Fruit fly (Drosophila melanogaster): ENCODE data around the gene Cap-D3.

The Cap-D3 gene

DNA sequence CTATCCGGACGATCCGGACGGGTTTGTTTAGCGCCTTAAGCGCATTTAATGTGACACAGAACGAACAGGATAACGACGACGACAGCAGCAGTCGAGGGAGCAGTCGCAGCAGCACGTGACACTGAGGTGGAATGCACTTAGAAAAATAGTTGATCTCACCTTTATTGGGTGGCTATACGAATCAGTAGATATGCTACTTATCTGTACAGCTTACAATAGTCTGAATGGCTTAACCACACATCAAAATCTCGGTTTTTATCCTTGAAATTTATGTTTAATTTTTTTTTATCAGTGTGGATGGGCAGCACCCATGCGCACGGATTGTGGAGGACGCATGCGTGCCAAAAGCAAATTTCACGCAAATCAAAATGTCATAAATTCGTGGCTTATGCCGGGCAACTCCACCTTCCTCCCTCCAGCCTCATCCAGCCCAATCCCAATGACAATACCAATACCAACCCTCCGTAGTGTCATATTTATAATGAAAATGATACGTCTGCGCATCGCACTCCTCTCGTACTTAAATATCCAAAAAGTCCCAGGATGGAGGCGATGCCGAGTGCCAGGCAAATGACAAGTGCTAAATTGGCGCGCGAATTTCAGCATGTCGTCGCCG, 17.8 kb upstream of the Cap-D3 start (continued):
- TF ChIP-seq CG10669 (GFP tag; optimal IDR thresholded peaks at IDR 0.05): peak; percentile 28
- peak; percentile 39 for TF ChIP-seq Ets96B (tag; optimal IDR thresholded peaks at IDR 0.05)
- TF ChIP-seq CG6808 (GFP tag; optimal IDR thresholded peaks at IDR 0.05): peak; percentile 25
- no peak for TF ChIP-seq Sox102F (GFP tag; optimal IDR thresholded peaks at IDR 0.05)
- peak; percentile 66 for TF ChIP-seq Eip75B (GFP tag; optimal IDR thresholded peaks at IDR 0.05)
- TF ChIP-seq Sox14 (GFP tag; optimal IDR thresholded peaks at IDR 0.05): no peak
- no peak for TF ChIP-seq CG9139 (GFP tag; optimal IDR thresholded peaks at IDR 0.05)
- no peak for TF ChIP-seq Sox15 (GFP tag; optimal IDR thresholded peaks at IDR 0.05)
- no peak for TF ChIP-seq CG8319 (GFP tag; optimal IDR thresholded peaks at IDR 0.05)
- peak; percentile 47; the same call in 1 of the 3 replicates for TF ChIP-seq CG6163 (GFP tag; IDR thresholded peaks at IDR 0.05)
- no peak for TF ChIP-seq pdm3 (GFP tag; optimal IDR thresholded peaks at IDR 0.05)
- no peak for TF ChIP-seq CG32006 (GFP tag; optimal IDR thresholded peaks at IDR 0.05)
- TF ChIP-seq CG15336 (GFP tag; IDR thresholded peaks at IDR 0.05): no peak
- no peak for TF ChIP-seq CG6276 (GFP tag; optimal IDR thresholded peaks at IDR 0.05)
- TF ChIP-seq CG8632 (GFP tag; optimal IDR thresholded peaks at IDR 0.05): no peak
- TF ChIP-seq CG10631 (GFP tag; optimal IDR thresholded peaks at IDR 0.05): no peak
- peak; percentile 7 for TF ChIP-seq CG7368 (GFP tag; optimal IDR thresholded peaks at IDR 0.05)
- no peak for TF ChIP-seq CG8119 (GFP tag; IDR thresholded peaks at IDR 0.05)
- TF ChIP-seq fkh (GFP tag; optimal IDR thresholded peaks at IDR 0.05): no peak
- TF ChIP-seq ss (GFP tag; optimal IDR thresholded peaks at IDR 0.05): no peak
- TF ChIP-seq Hr4 (GFP tag; optimal IDR thresholded peaks at IDR 0.05): no peak

DNA sequence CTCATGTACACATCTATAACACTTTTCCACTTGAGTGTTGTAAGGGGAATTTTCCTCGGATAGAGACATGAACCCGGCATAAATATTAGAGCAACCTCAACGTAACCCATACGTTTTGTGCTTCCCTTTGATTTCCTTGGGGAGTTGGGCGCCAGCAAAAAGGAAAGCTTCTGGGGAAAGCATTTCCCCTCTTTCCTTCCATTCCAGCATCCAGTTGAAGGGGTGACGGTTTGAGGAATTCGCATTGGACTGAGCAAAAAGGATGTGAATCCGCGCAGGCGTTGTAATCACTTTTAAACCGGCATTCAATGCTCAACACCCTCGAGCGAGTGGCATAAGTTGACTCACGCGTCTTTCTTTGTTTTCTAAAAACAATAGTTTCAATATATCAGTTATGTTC, 10.8 kb upstream of the Cap-D3 start:
- TF ChIP-seq CG8119 (GFP tag; IDR thresholded peaks at IDR 0.05) (no peak), esn (GFP tag; optimal IDR thresholded peaks at IDR 0.05) (no peak), Hr4 (GFP tag; optimal IDR thresholded peaks at IDR 0.05) (no peak), CG11294 (GFP tag; IDR thresholded peaks at IDR 0.05) (no peak), CG6854 (GFP tag; optimal IDR thresholded peaks at IDR 0.05) (no peak), CG6808 (GFP tag; optimal IDR thresholded peaks at IDR 0.05) (no peak), CG4318 (GFP tag; optimal IDR thresholded peaks at IDR 0.05) (no peak), CG34406 (GFP tag; optimal IDR thresholded peaks at IDR 0.05) (no peak)

DNA sequence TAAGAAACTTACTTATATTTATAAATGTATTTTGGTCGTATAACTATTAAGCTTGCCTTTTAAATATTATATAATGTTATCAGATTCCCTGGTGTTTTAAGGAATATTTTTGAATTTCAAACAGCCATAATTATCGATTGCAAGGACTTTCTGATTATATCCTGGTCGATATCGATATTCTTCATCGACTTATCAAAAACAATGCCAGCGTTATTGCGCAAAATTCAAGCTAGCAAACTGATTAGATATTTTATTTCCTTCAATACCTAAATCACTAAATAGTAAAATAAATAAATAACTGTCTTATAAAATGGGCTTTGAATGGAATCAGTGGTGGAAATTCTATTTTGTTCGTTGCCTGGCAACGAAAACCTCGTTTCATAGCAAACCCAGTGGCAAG, 8.3 kb upstream of the Cap-D3 start, which contains the start of gene CG14020:
CG14020 (plus strand) TSS at position 345 of the 400 bp plus-strand sequence.
- no peak for TF ChIP-seq CG8119 (GFP tag; IDR thresholded peaks at IDR 0.05)
- TF ChIP-seq CG1621 (tag; optimal IDR thresholded peaks at IDR 0.05): no peak
- no peak for TF ChIP-seq CG4318 (GFP tag; optimal IDR thresholded peaks at IDR 0.05)
- TF ChIP-seq Sox15 (GFP tag; optimal IDR thresholded peaks at IDR 0.05): no peak
- no peak for TF ChIP-seq CG6854 (GFP tag; optimal IDR thresholded peaks at IDR 0.05)
- TF ChIP-seq esn (GFP tag; optimal IDR thresholded peaks at IDR 0.05): no peak
- TF ChIP-seq CG11294 (GFP tag; IDR thresholded peaks at IDR 0.05): no peak

DNA sequence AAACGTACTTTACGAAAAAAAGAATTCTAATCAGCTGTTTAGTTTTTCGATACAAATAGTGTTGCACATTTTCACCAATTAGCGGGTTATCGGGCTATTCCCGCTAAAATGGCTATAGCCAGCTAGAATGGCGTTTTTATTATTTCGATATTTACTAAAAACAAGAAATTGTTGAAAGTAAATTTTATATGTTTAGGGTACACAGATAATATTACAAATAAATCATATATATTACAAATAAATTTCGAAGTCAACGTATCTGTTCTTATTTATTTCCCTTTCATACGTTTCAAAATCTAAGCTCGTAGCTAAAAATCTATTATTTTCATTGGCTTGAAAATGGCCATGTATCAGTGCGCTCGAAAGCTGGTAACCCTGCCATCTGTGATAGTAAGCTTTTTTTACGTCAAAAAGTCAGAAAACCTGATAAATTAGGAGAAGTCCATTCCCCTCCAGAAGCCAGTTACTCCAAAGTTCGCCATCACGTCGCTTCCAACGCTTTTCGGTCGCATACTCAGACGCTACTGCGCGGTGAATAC, 5.8 kb upstream of the Cap-D3 start, which contains the start of the genes CG7382 and cl:
CG7382 (minus strand) TSS at position 51 of the 539 bp plus-strand sequence.
cl (plus strand) TSS at position 290 of the 539 bp plus-strand sequence.
- TF ChIP-seq CG32006 (GFP tag; optimal IDR thresholded peaks at IDR 0.05): peak; percentile 44
- TF ChIP-seq Gug (GFP tag; IDR thresholded peaks at IDR 0.05): no peak
- peak; percentile 25 for TF ChIP-seq Eip75B (GFP tag; optimal IDR thresholded peaks at IDR 0.05)
- no peak for TF ChIP-seq CG3919 (GFP tag; optimal IDR thresholded peaks at IDR 0.05)
- TF ChIP-seq spab (GFP tag; optimal IDR thresholded peaks at IDR 0.05): no peak
- no peak for TF ChIP-seq fkh (GFP tag; optimal IDR thresholded peaks at IDR 0.05)
- TF ChIP-seq cyc (GFP tag; optimal IDR thresholded peaks at IDR 0.05): peak; percentile 35
- no peak for TF ChIP-seq net (GFP tag; optimal IDR thresholded peaks at IDR 0.05)
- TF ChIP-seq CG1621 (tag; optimal IDR thresholded peaks at IDR 0.05): peak; percentile 19
- no peak for TF ChIP-seq CG15336 (GFP tag; IDR thresholded peaks at IDR 0.05)
- peak; percentile 38 for TF ChIP-seq CG10631 (GFP tag; optimal IDR thresholded peaks at IDR 0.05)
- TF ChIP-seq CG9139 (GFP tag; optimal IDR thresholded peaks at IDR 0.05): no peak
- TF ChIP-seq CG11294 (GFP tag; IDR thresholded peaks at IDR 0.05): no peak
- TF ChIP-seq Met (GFP tag; optimal IDR thresholded peaks at IDR 0.05): no peak
- peak; percentile 48 for TF ChIP-seq lz (GFP tag; optimal IDR thresholded peaks at IDR 0.05)
- TF ChIP-seq eg (GFP tag; IDR thresholded peaks at IDR 0.05): no peak; the same call in 2 of the 3 replicates
- TF ChIP-seq CG6808 (GFP tag; optimal IDR thresholded peaks at IDR 0.05): peak; percentile 22
- TF ChIP-seq fd59A (GFP tag; optimal IDR thresholded peaks at IDR 0.05): no peak
- TF ChIP-seq acj6 (GFP tag; optimal IDR thresholded peaks at IDR 0.05): peak; percentile 53
- no peak for TF ChIP-seq CG8319 (GFP tag; optimal IDR thresholded peaks at IDR 0.05)
- no peak for TF ChIP-seq Ets21C (GFP tag; optimal IDR thresholded peaks at IDR 0.05)
- TF ChIP-seq topi (GFP tag; optimal IDR thresholded peaks at IDR 0.05): peak; percentile 17
- no peak for TF ChIP-seq Hr4 (GFP tag; optimal IDR thresholded peaks at IDR 0.05)
- no peak for TF ChIP-seq vri (GFP tag; optimal IDR thresholded peaks at IDR 0.05)
- no peak for TF ChIP-seq Hr38 (GFP tag; optimal IDR thresholded peaks at IDR 0.05)
- TF ChIP-seq CG8632 (GFP tag; optimal IDR thresholded peaks at IDR 0.05): no peak
- no peak for TF ChIP-seq Blimp-1 (GFP tag; optimal IDR thresholded peaks at IDR 0.05)
- TF ChIP-seq CG6163 (GFP tag; IDR thresholded peaks at IDR 0.05): no peak

Data from whole organism, prepupa.